Fruit fly (Drosophila melanogaster): ENCODE results near the gene CG31100.

DNA sequence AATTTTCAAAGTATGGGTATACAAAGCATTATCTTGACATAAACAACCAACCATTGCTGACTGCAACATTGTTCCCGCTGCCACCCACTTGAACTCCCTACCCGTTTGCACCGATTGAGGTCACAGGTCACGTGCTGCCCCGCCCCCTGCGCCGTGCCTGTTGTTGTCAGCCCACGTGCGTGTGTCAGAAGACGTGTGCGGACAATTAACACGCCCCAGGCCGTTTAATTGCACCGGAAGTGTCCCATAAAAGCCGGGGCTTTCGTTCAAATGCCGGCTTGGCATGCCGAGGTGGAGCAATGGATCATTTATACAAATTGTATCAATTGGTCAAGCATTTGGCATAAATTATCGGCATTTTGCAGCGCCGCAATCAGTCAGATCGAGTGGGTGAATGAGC, 23.6 kb upstream of the CG31100 start:
- TF ChIP-seq CG8478 (optimal IDR thresholded peaks at IDR 0.05) (no peak), pan (optimal IDR thresholded peaks at IDR 0.05) (no peak), psq (optimal IDR thresholded peaks at IDR 0.05) (no peak), usp (GFP tag; optimal IDR thresholded peaks at IDR 0.05) (no peak), EcR (GFP tag; optimal IDR thresholded peaks at IDR 0.05) (no peak)

Measured in whole organism.